Worm (Caenorhabditis elegans) whole organism, L4/young adult: Measurements from ENCODE around the gene mrp-5.

Experiments
- W03F9.2 ChIP-seq: fragments of 150-350 bp; optimal IDR thresholded peaks from 2 replicates; lab custom pipeline; 2014; ENCODE audit warnings: missing biosample characterization, missing genetic modification characterization
- dao-5 ChIP-seq: sonication (generic microtip); optimal IDR thresholded peaks from 2 replicates; lab custom pipeline; 2016; ENCODE audit warnings: missing genotype, missing genetic modification characterization, moderate library complexity, missing compliant biosample characterization
- him-1 ChIP-seq: sonication (generic microtip); optimal IDR thresholded peaks from 2 replicates; lab custom pipeline; 2016; ENCODE audit warnings: missing genotype, missing genetic modification reagents, missing genetic modification characterization, missing compliant biosample characterization

- no peak for TF ChIP-seq him-1 (tag; lab: Kevin White, UChicago)
- TF ChIP-seq W03F9.2 (tag; lab: Kevin White, UChicago), result peak; percentile 51
- no peak for TF ChIP-seq dao-5
Observed at ce11 chrX:14983274-14983673, 37.2 kb upstream of the mrp-5 start, which contains the start of gene rbg-1.
